Fruit fly (Drosophila melanogaster) whole organism, embryonic: ENCODE data around the gene pav.

ENCODE experiments used
- Bgb ChIP-seq: fragments of 200-800 bp; sonication (Bioruptor generic); IDR thresholded peaks from 2 replicates; pipeline ENCODE4 v1.3.6; 2022; ENCODE audit warnings: missing biosample characterization, missing genetic modification characterization; ENCODE audit not compliant: partially characterized antibody
- CG10565 ChIP-seq: fragments of 200-800 bp; sonication (Bioruptor generic); optimal IDR thresholded peaks from 3 replicates; lab custom pipeline; 2016; ENCODE audit warnings: missing biosample characterization, mild to moderate bottlenecking, missing genetic modification characterization
- CG10959 ChIP-seq: fragments of 200-800 bp; sonication (Bioruptor generic); IDR thresholded peaks from 2 replicates; pipeline ENCODE4 v1.3.6; 2022; ENCODE audit warnings: missing biosample characterization, missing genetic modification characterization
- CG11696 ChIP-seq: fragments of 200-800 bp; sonication (Bioruptor generic); IDR thresholded peaks from 2 replicates; pipeline ENCODE4 v1.3.6; 2022; ENCODE audit warnings: missing biosample characterization, missing genetic modification characterization
- CG1602 ChIP-seq: fragments of 200-800 bp; sonication (Bioruptor generic); optimal IDR thresholded peaks from 3 replicates; lab custom pipeline; 2016; ENCODE audit warnings: missing biosample characterization, missing genetic modification characterization
- CG16863 ChIP-seq: fragments of 200-800 bp; sonication (Bioruptor generic); optimal IDR thresholded peaks from 3 replicates; lab custom pipeline; 2016; ENCODE audit warnings: missing biosample characterization, missing genetic modification characterization
- CG17802 ChIP-seq: fragments of 200-800 bp; sonication (Bioruptor generic); optimal IDR thresholded peaks from 2 replicates; lab custom pipeline; 2018; ENCODE audit warnings: missing biosample characterization, mild to moderate bottlenecking, missing genetic modification characterization, moderate library complexity
- CG18619 ChIP-seq: fragments of 200-800 bp; sonication (Bioruptor generic); optimal IDR thresholded peaks from 3 replicates; lab custom pipeline; 2017; ENCODE audit warnings: missing biosample characterization, mild to moderate bottlenecking, missing genetic modification characterization
- CG2202 ChIP-seq: fragments of 200-800 bp; sonication (Bioruptor generic); optimal IDR thresholded peaks from 2 replicates; lab custom pipeline; 2018; ENCODE audit warnings: missing biosample characterization, mild to moderate bottlenecking, missing genetic modification characterization
- CG3281 ChIP-seq: fragments of 200-800 bp; sonication (Bioruptor generic); optimal IDR thresholded peaks from 3 replicates; lab custom pipeline; 2017; ENCODE audit warnings: missing biosample characterization, mild to moderate bottlenecking, missing genetic modification characterization
- CG33557 ChIP-seq: fragments of 200-800 bp; sonication (Bioruptor generic); optimal IDR thresholded peaks from 2 replicates; lab custom pipeline; 2019; ENCODE audit warnings: missing biosample characterization, mild to moderate bottlenecking, missing genetic modification characterization, moderate library complexity
- CG3847 ChIP-seq: fragments of 200-800 bp; sonication (Bioruptor generic); IDR thresholded peaks from 2 replicates; pipeline ENCODE4 v1.3.6; 2022; ENCODE audit warnings: missing biosample characterization, missing genetic modification characterization
- CG4328 ChIP-seq: fragments of 200-800 bp; sonication (Bioruptor generic); optimal IDR thresholded peaks from 3 replicates; lab custom pipeline; 2017; ENCODE audit warnings: missing biosample characterization, missing genetic modification reagents, missing genetic modification characterization
- CG43689 ChIP-seq: fragments of 200-800 bp; sonication (Bioruptor generic); IDR thresholded peaks from 2 replicates; pipeline ENCODE4 v1.3.6; 2022; ENCODE audit warnings: missing biosample characterization, missing genetic modification characterization
- CG6654 ChIP-seq: fragments of 200-800 bp; sonication (Bioruptor generic); optimal IDR thresholded peaks from 2 replicates; lab custom pipeline; 2017; ENCODE audit warnings: missing biosample characterization, mild to moderate bottlenecking, missing genetic modification characterization
- CG7839 ChIP-seq: fragments of 200-800 bp; sonication (Bioruptor generic); optimal IDR thresholded peaks from 3 replicates; lab custom pipeline; 2018; ENCODE audit warnings: missing biosample characterization, mild to moderate bottlenecking, missing genetic modification characterization, moderate library complexity
- D19A ChIP-seq: fragments of 200-800 bp; optimal IDR thresholded peaks from 3 replicates; lab custom pipeline; 2019; ENCODE audit warnings: missing biosample characterization, mild to moderate bottlenecking, missing genetic modification characterization, moderate library complexity
- Dbx ChIP-seq: fragments of 200-800 bp; sonication (Bioruptor generic); IDR thresholded peaks from 3 replicates; pipeline ENCODE4 v1.3.6; 2022; ENCODE audit warnings: missing biosample characterization, missing genetic modification characterization
- Dip3 ChIP-seq: fragments of 200-800 bp; sonication (Bioruptor generic); optimal IDR thresholded peaks from 3 replicates; lab custom pipeline; 2016; ENCODE audit warnings: missing biosample characterization, missing genetic modification characterization
- Dp ChIP-seq: fragments of 200-800 bp; sonication (Bioruptor generic); optimal IDR thresholded peaks from 2 replicates; lab custom pipeline; 2018; ENCODE audit warnings: missing biosample characterization, mild to moderate bottlenecking, missing genetic modification characterization, moderate library complexity
- Elba2 ChIP-seq: fragments of 200-800 bp; sonication (Bioruptor generic); optimal IDR thresholded peaks from 3 replicates; lab custom pipeline; 2016; ENCODE audit warnings: missing biosample characterization, missing genetic modification characterization
- GATAe ChIP-seq: fragments of 200-800 bp; sonication (Bioruptor generic); conservative IDR thresholded peaks from 2 replicates; pipeline ENCODE4 v1.3.6; 2022; ENCODE audit warnings: missing biosample characterization, missing genetic modification characterization
- Gsc ChIP-seq: fragments of 200-800 bp; sonication (Bioruptor generic); IDR thresholded peaks from 2 replicates; pipeline ENCODE4 v1.3.6; 2022; ENCODE audit warnings: missing biosample characterization, missing genetic modification characterization
- HHEX ChIP-seq: fragments of 200-800 bp; sonication (Bioruptor generic); optimal IDR thresholded peaks from 3 replicates; lab custom pipeline; 2017; ENCODE audit warnings: missing biosample characterization, mild to moderate bottlenecking, missing genetic modification characterization, missing genetic modification reagents
- Hand ChIP-seq: fragments of 200-800 bp; sonication (Bioruptor generic); optimal IDR thresholded peaks from 2 replicates; lab custom pipeline; 2017; ENCODE audit warnings: mild to moderate bottlenecking, missing biosample characterization, missing genetic modification reagents, missing genetic modification characterization
- Hsf ChIP-seq: fragments of 200-800 bp; sonication (Bioruptor generic); optimal IDR thresholded peaks from 3 replicates; lab custom pipeline; 2016; ENCODE audit warnings: missing biosample characterization, missing genetic modification characterization
- Lpt ChIP-seq: fragments of >200 bp; optimal IDR thresholded peaks from 2 replicates; lab custom pipeline; 2018; ENCODE audit warnings: missing biosample characterization, missing genetic modification characterization
- Meics ChIP-seq: fragments of 200-800 bp; sonication (Bioruptor generic); optimal IDR thresholded peaks from 2 replicates; lab custom pipeline; 2017; ENCODE audit warnings: missing biosample characterization, mild to moderate bottlenecking, missing genetic modification characterization
- NC2β ChIP-seq: fragments of 200-800 bp; sonication (Bioruptor generic); optimal IDR thresholded peaks from 2 replicates; lab custom pipeline; 2016; ENCODE audit warnings: missing biosample characterization, missing genetic modification characterization
- Nf-YC ChIP-seq: fragments of 200-800 bp; optimal IDR thresholded peaks from 3 replicates; lab custom pipeline; 2019; ENCODE audit warnings: missing biosample characterization, mild to moderate bottlenecking, missing genetic modification characterization, moderate library complexity
- Opbp ChIP-seq: fragments of 200-800 bp; sonication (Bioruptor generic); IDR thresholded peaks from 3 replicates; pipeline ENCODE4 v1.3.6; 2022; ENCODE audit warnings: missing biosample characterization, missing genetic modification characterization; ENCODE audit not compliant: partially characterized antibody
- Ptx1 ChIP-seq: fragments of 200-800 bp; sonication (Bioruptor generic); IDR thresholded peaks from 2 replicates; pipeline ENCODE4 v1.3.6; 2022; ENCODE audit warnings: missing biosample characterization, missing genetic modification characterization
- Sry-β ChIP-seq: fragments of 200-800 bp; sonication (Bioruptor generic); optimal IDR thresholded peaks from 2 replicates; lab custom pipeline; 2018; ENCODE audit warnings: missing biosample characterization, mild to moderate bottlenecking, missing genetic modification characterization, moderate library complexity
- TFAM ChIP-seq: fragments of 200-800 bp; sonication (Bioruptor generic); optimal IDR thresholded peaks from 2 replicates; lab custom pipeline; 2017; ENCODE audit warnings: missing biosample characterization, missing genetic modification characterization, inconsistent platforms
- Usf ChIP-seq: fragments of 200-800 bp; sonication (Bioruptor generic); optimal IDR thresholded peaks from 2 replicates; lab custom pipeline; 2017; ENCODE audit warnings: missing genotype, missing biosample characterization, missing genetic modification characterization
- ac ChIP-seq: fragments of 200-800 bp; sonication (Bioruptor generic); optimal IDR thresholded peaks from 3 replicates; lab custom pipeline; 2017; ENCODE audit warnings: missing biosample characterization, mild to moderate bottlenecking, missing genetic modification characterization
- amos ChIP-seq: fragments of 200-800 bp; sonication (Bioruptor generic); IDR thresholded peaks from 2 replicates; pipeline ENCODE4 v1.3.6; 2022; ENCODE audit warnings: missing biosample characterization, missing genetic modification characterization; ENCODE audit not compliant: partially characterized antibody
- bigmax ChIP-seq: fragments of 200-800 bp; sonication (Bioruptor generic); optimal IDR thresholded peaks from 2 replicates; lab custom pipeline; 2018; ENCODE audit warnings: missing biosample characterization, mild to moderate bottlenecking, missing genetic modification characterization
- ci ChIP-seq: fragments of 200-800 bp; sonication (Bioruptor generic); IDR thresholded peaks from 3 replicates; pipeline ENCODE4 v1.3.6; 2022; ENCODE audit warnings: missing biosample characterization, missing genetic modification characterization
- dimm ChIP-seq: fragments of 200-800 bp; sonication (Bioruptor generic); IDR thresholded peaks from 2 replicates; pipeline ENCODE4 v1.3.6; 2022; ENCODE audit warnings: missing biosample characterization, missing genetic modification characterization
- fru ChIP-seq: fragments of >200 bp; optimal IDR thresholded peaks from 2 replicates; lab custom pipeline; 2017
- ken ChIP-seq: fragments of 200-800 bp; sonication (Bioruptor generic); IDR thresholded peaks from 3 replicates; pipeline ENCODE4 v1.3.6; 2022; ENCODE audit warnings: missing biosample characterization, missing genetic modification characterization
- knrl ChIP-seq: fragments of 200-800 bp; sonication (Bioruptor generic); IDR thresholded peaks from 3 replicates; pipeline ENCODE4 v1.3.6; 2022; ENCODE audit warnings: missing biosample characterization, missing genetic modification characterization; ENCODE audit not compliant: partially characterized antibody
- nau ChIP-seq: fragments of 200-800 bp; sonication (Bioruptor generic); optimal IDR thresholded peaks from 3 replicates; lab custom pipeline; 2017; ENCODE audit warnings: missing biosample characterization, mild to moderate bottlenecking, missing genetic modification characterization, missing genetic modification reagents
- nmo ChIP-seq: fragments of 200-800 bp; sonication (Bioruptor generic); optimal IDR thresholded peaks from 2 replicates; lab custom pipeline; 2018; ENCODE audit warnings: missing biosample characterization, mild to moderate bottlenecking, missing genetic modification characterization, moderate library complexity
- pzg ChIP-seq: fragments of 200-800 bp; sonication (Bioruptor generic); optimal IDR thresholded peaks from 3 replicates; lab custom pipeline; 2018; ENCODE audit warnings: missing biosample characterization, mild to moderate bottlenecking, missing genetic modification characterization, moderate library complexity
- ro ChIP-seq: fragments of 200-800 bp; sonication (Bioruptor generic); IDR thresholded peaks from 2 replicates; pipeline ENCODE4 v1.3.6; 2022; ENCODE audit warnings: missing biosample characterization, missing genetic modification characterization
- shn ChIP-seq: fragments of 200-800 bp; sonication (Bioruptor generic); optimal IDR thresholded peaks from 3 replicates; lab custom pipeline; 2016; ENCODE audit warnings: missing biosample characterization, missing genetic modification characterization
- stwl ChIP-seq: fragments of 200-800 bp; sonication (Bioruptor generic); optimal IDR thresholded peaks from 3 replicates; lab custom pipeline; 2018; ENCODE audit warnings: missing biosample characterization, mild to moderate bottlenecking, missing genetic modification characterization, moderate library complexity

The pav gene

DNA sequence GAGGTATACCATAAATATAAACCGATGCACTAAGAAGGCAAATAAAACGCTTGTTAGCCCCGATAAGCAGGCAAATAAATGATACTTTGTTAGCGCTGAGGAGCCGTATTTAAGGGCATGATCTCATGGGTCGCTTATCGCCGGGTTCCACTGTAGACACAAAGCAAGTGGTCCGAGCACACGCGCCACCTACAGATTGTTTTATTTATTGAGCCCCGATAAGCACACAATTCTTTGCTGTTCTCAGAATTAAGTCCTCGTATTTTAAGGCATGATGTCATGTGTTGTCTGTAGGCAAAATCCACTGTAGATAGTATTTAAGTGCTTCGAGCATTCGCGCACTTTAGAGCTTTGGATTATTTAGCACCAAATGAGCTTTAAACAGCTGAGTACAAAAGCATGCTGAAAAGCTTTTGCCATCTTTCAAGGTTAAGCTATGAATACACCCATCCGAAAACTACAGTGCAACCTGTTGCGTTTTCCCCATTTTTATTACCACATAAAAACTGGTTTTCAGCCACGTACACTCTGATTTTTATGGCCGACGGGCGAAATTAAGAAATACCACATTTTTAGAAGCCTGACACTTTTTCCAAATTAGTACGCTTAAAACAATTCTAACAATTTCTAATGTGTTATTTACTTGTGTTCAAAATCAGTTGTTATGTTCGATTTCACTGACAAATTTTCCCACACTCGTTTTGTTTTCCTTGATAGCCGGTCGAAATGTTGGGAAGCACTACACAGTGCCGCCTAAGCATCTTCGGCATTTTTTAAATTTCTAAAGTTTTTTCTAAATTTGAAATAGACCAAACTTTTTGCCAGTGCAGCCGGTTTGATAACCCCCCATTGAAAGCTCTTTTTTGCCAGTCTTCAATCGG, 2.9 kb upstream of the pav start, which contains the start of gene Sqor (continued):
- TF ChIP-seq Gsc (GFP tag; lab: Robert Waterston, UW): no peak
- TF ChIP-seq stwl (tag; lab: Kevin White, UChicago): peak; percentile 19
- peak; percentile 66 for TF ChIP-seq CG1602
- no peak for TF ChIP-seq CG10959 (GFP tag; lab: Robert Waterston, UW)
- TF ChIP-seq pzg: peak; percentile 25
- no peak for TF ChIP-seq ac (GFP tag; lab: Kevin White, UChicago)
- TF ChIP-seq Dp: peak; percentile 23
- no peak for TF ChIP-seq bigmax (GFP tag; lab: Kevin White, UChicago)
- TF ChIP-seq CG43689 (GFP tag; lab: Robert Waterston, UW): no peak; the same call in 1 of the 2 replicates
- TF ChIP-seq TFAM (GFP tag; lab: Kevin White, UChicago): no peak
- TF ChIP-seq CG17802 (tag; lab: Kevin White, UChicago): peak; percentile 53
- TF ChIP-seq CG16863 (GFP tag; lab: Kevin White, UChicago): peak; percentile 75
- peak; percentile 58; the same call in 1 of the 2 replicates for TF ChIP-seq CG11696 (GFP tag; lab: Robert Waterston, UW)
- TF ChIP-seq Hsf: peak; percentile 89
- peak; percentile 93 for TF ChIP-seq CG3281 (GFP tag; lab: Kevin White, UChicago)
- peak; percentile 89 for TF ChIP-seq CG7839 (tag; lab: Kevin White, UChicago)
- peak; percentile 72 for TF ChIP-seq CG4328 (GFP tag; lab: Kevin White, UChicago)
- peak; percentile 3 for TF ChIP-seq CG10565 (GFP tag; lab: Kevin White, UChicago)
- peak; percentile 82 for TF ChIP-seq HHEX (GFP tag; lab: Kevin White, UChicago)
- TF ChIP-seq CG6654 (GFP tag; lab: Kevin White, UChicago): peak; percentile 58
- peak; percentile 36; the same call in 1 of the 2 replicates for TF ChIP-seq Bgb (GFP tag; lab: Robert Waterston, UW)
- no peak for TF ChIP-seq Opbp (GFP tag; lab: Robert Waterston, UW)
- TF ChIP-seq D19A: peak; percentile 64
- peak; percentile 2 for TF ChIP-seq CG33557 (GFP tag; lab: Kevin White, UChicago)
- TF ChIP-seq CG2202: peak; percentile 43
- TF ChIP-seq dimm: peak; percentile 62; the same call in 1 of the 2 replicates
- TF ChIP-seq ci (GFP tag; lab: Robert Waterston, UW): peak; percentile 80
- TF ChIP-seq ken (GFP tag; lab: Robert Waterston, UW): peak; percentile 57
- TF ChIP-seq Dip3 (GFP tag; lab: Kevin White, UChicago): peak; percentile 92
- TF ChIP-seq Nf-YC: peak; percentile 75
- peak; percentile 86 for TF ChIP-seq nmo (GFP tag; lab: Kevin White, UChicago)
- peak; percentile 73 for TF ChIP-seq Dbx (GFP tag; lab: Robert Waterston, UW)
- peak; percentile 71 for TF ChIP-seq Usf (GFP tag; lab: Kevin White, UChicago)
- TF ChIP-seq Hand: peak; percentile 75
- peak; percentile 91 for TF ChIP-seq shn (GFP tag; lab: Kevin White, UChicago)
- peak; percentile 91 for TF ChIP-seq CG18619 (GFP tag; lab: Kevin White, UChicago)
- no peak for TF ChIP-seq Lpt (GFP tag; lab: Kevin White, UChicago)
- no peak for TF ChIP-seq nau (GFP tag; lab: Kevin White, UChicago)
- peak; percentile 43; the same call in 1 of the 2 replicates for TF ChIP-seq ro (GFP tag; lab: Robert Waterston, UW)
- no peak for TF ChIP-seq knrl
- TF ChIP-seq GATAe (GFP tag; lab: Robert Waterston, UW): peak; percentile 66
- TF ChIP-seq Meics: peak; percentile 92
- peak; percentile 64 for TF ChIP-seq NC2β
- TF ChIP-seq Elba2 (GFP tag; lab: Kevin White, UChicago): no peak
- peak; percentile 36; the same call in 1 of the 2 replicates for TF ChIP-seq amos
- peak; percentile 82 for TF ChIP-seq CG3847 (GFP tag; lab: Robert Waterston, UW)
- TF ChIP-seq Sry-β (GFP tag; lab: Kevin White, UChicago): no peak
- TF ChIP-seq fru: no peak
- TF ChIP-seq Ptx1 (GFP tag; lab: Robert Waterston, UW): peak; percentile 75
